Fruit fly (Drosophila melanogaster) whole organism, adult: ENCODE measurements around the gene Ugt302E1.

ENCODE experiments used
- CG33017 ChIP-seq: fragments of 200-800 bp; sonication (Bioruptor generic); optimal IDR thresholded peaks from 2 replicates; lab custom pipeline; 2018; ENCODE audit warnings: missing biosample characterization, mild to moderate bottlenecking, missing genetic modification characterization, moderate library complexity
- CG7101 ChIP-seq: fragments of 200-800 bp; sonication (Bioruptor generic); optimal IDR thresholded peaks from 2 replicates; lab custom pipeline; 2018; ENCODE audit warnings: missing biosample characterization, mild to moderate bottlenecking, missing genetic modification characterization, moderate library complexity
- Crg-1 ChIP-seq: fragments of 200-800 bp; sonication (Bioruptor generic); optimal IDR thresholded peaks from 2 replicates; lab custom pipeline; 2016; ENCODE audit warnings: missing biosample characterization, missing genetic modification characterization
- cic ChIP-seq: fragments of 200-800 bp; sonication (Bioruptor generic); optimal IDR thresholded peaks from 2 replicates; lab custom pipeline; 2017; ENCODE audit warnings: missing biosample characterization, mild to moderate bottlenecking, missing genetic modification characterization, moderate library complexity
- kay ChIP-seq: fragments of 200-800 bp; sonication (Bioruptor generic); peaks from one replicate; lab custom pipeline; 2016; ENCODE audit warnings: missing biosample characterization, missing genetic modification characterization, borderline replicate concordance
- ovo ChIP-seq: fragments of 200-800 bp; sonication (Bioruptor generic); optimal IDR thresholded peaks from 2 replicates; lab custom pipeline; 2016; ENCODE audit warnings: missing biosample characterization, missing genetic modification characterization
- pad ChIP-seq: fragments of 200-800 bp; sonication (Bioruptor generic); optimal IDR thresholded peaks from 3 replicates; lab custom pipeline; 2017; ENCODE audit warnings: missing biosample characterization, missing genetic modification characterization, mild to moderate bottlenecking, moderate library complexity, missing genetic modification reagents

DNA sequence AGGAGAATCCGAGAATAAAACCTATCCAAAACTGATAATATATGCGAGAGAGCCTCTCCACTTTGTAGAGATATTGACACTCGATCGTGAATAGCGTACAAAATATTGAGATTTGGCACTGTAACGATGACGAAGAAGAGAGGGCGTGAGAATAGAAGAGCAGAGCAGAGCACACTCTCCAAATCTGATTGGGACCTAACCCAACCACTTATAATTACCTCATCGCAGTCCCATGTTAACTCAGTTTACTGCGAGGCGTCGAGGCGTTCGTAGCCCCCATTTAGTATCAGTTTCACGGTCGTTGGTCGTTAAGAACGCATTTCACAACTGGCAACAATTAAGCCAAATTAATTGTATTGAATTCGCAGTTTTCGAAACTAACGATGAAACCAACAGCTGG, 2.4 kb downstream of the Ugt302E1 start, which contains the start of gene Ugt302C1:
- TF ChIP-seq cic (GFP tag; lab: Kevin White, UChicago) = peak; percentile 63
- TF ChIP-seq pad (GFP tag; lab: Kevin White, UChicago) = peak; percentile 21
- TF ChIP-seq kay (GFP tag; lab: Kevin White, UChicago) = peak; percentile 62
- TF ChIP-seq CG7101 (tag; lab: Kevin White, UChicago) = peak; percentile 30
- peak; percentile 7 for TF ChIP-seq Crg-1 (GFP tag; lab: Kevin White, UChicago)
- TF ChIP-seq CG33017 (tag; lab: Kevin White, UChicago) = peak; percentile 37
- TF ChIP-seq ovo = peak; percentile 16
